Fruit fly (Drosophila melanogaster) whole organism, adult: ENCODE data around the gene CG17110.

Source experiments
- CG12768 ChIP-seq: fragments of 200-800 bp; sonication (Bioruptor generic); optimal IDR thresholded peaks from 2 replicates; lab custom pipeline; 2017; ENCODE audit warnings: missing biosample characterization, missing genetic modification characterization, mild to moderate bottlenecking, moderate library complexity, missing genetic modification reagents
- CG14711 ChIP-seq: fragments of 200-800 bp; sonication (Bioruptor generic); optimal IDR thresholded peaks from 2 replicates; lab custom pipeline; 2018; ENCODE audit warnings: missing biosample characterization, mild to moderate bottlenecking, missing genetic modification characterization, moderate library complexity
- CG1620 ChIP-seq: fragments of 200-800 bp; sonication (Bioruptor generic); optimal IDR thresholded peaks from 2 replicates; lab custom pipeline; 2016; ENCODE audit warnings: missing biosample characterization, missing genetic modification characterization
- CG33017 ChIP-seq: fragments of 200-800 bp; sonication (Bioruptor generic); optimal IDR thresholded peaks from 2 replicates; lab custom pipeline; 2018; ENCODE audit warnings: missing biosample characterization, mild to moderate bottlenecking, missing genetic modification characterization, moderate library complexity
- CG5204 ChIP-seq: fragments of 200-800 bp; sonication (Bioruptor generic); optimal IDR thresholded peaks from 2 replicates; lab custom pipeline; 2016; ENCODE audit warnings: missing biosample characterization, missing genetic modification characterization
- CG7101 ChIP-seq: fragments of 200-800 bp; sonication (Bioruptor generic); optimal IDR thresholded peaks from 2 replicates; lab custom pipeline; 2018; ENCODE audit warnings: missing biosample characterization, mild to moderate bottlenecking, missing genetic modification characterization, moderate library complexity
- Clk ChIP-seq: fragments of 200-800 bp; sonication (Bioruptor generic); optimal IDR thresholded peaks from 2 replicates; lab custom pipeline; 2017; ENCODE audit warnings: missing biosample characterization, missing genetic modification characterization
- Crg-1 ChIP-seq: fragments of 200-800 bp; sonication (Bioruptor generic); optimal IDR thresholded peaks from 2 replicates; lab custom pipeline; 2016; ENCODE audit warnings: missing biosample characterization, missing genetic modification characterization
- Hr96 ChIP-seq: fragments of 200-800 bp; sonication (Bioruptor generic); optimal IDR thresholded peaks from 2 replicates; lab custom pipeline; 2016; ENCODE audit warnings: missing biosample characterization, missing genetic modification characterization
- Mnt ChIP-seq: fragments of 200-800 bp; sonication (Bioruptor generic); optimal IDR thresholded peaks from 2 replicates; lab custom pipeline; 2016; ENCODE audit warnings: missing biosample characterization, mild to moderate bottlenecking, missing genetic modification characterization
- bab1 ChIP-seq: fragments of 200-800 bp; sonication (Bioruptor generic); optimal IDR thresholded peaks from 3 replicates; lab custom pipeline; 2019; ENCODE audit warnings: missing biosample characterization, mild to moderate bottlenecking, missing genetic modification characterization, moderate library complexity
- cic ChIP-seq: fragments of 200-800 bp; sonication (Bioruptor generic); optimal IDR thresholded peaks from 2 replicates; lab custom pipeline; 2017; ENCODE audit warnings: missing biosample characterization, mild to moderate bottlenecking, missing genetic modification characterization, moderate library complexity
- cnc ChIP-seq, 2 experiments: fragments of >200 bp; optimal IDR thresholded peaks; 2 replicates each; lab custom pipeline; 2017
- kay ChIP-seq: fragments of 200-800 bp; sonication (Bioruptor generic); peaks from one replicate; lab custom pipeline; 2016; ENCODE audit warnings: missing biosample characterization, missing genetic modification characterization, borderline replicate concordance
- ovo ChIP-seq: fragments of 200-800 bp; sonication (Bioruptor generic); optimal IDR thresholded peaks from 2 replicates; lab custom pipeline; 2016; ENCODE audit warnings: missing biosample characterization, missing genetic modification characterization
- pad ChIP-seq: fragments of 200-800 bp; sonication (Bioruptor generic); optimal IDR thresholded peaks from 3 replicates; lab custom pipeline; 2017; ENCODE audit warnings: missing biosample characterization, missing genetic modification characterization, mild to moderate bottlenecking, moderate library complexity, missing genetic modification reagents
- tj ChIP-seq: fragments of 200-800 bp; sonication (Bioruptor generic); optimal IDR thresholded peaks from 3 replicates; lab custom pipeline; 2017; ENCODE audit warnings: missing biosample characterization, mild to moderate bottlenecking, missing genetic modification characterization, moderate library complexity
- toe ChIP-seq: fragments of 200-800 bp; sonication (Bioruptor generic); optimal IDR thresholded peaks from 2 replicates; lab custom pipeline; 2016; ENCODE audit warnings: missing biosample characterization, missing genetic modification characterization

Gene CG17110

dm6 chr3R:23141113-23141512 is 49.6 kb downstream of the CG17110 start:
- TF ChIP-seq Mnt (GFP tag; lab: Kevin White, UChicago) (no peak), Hr96 (GFP tag; lab: Kevin White, UChicago) (no peak), toe (GFP tag; lab: Kevin White, UChicago) (no peak), CG33017 (no peak), CG7101 (no peak), CG5204 (GFP tag; lab: Kevin White, UChicago) (no peak), Crg-1 (GFP tag; lab: Kevin White, UChicago) (no peak), CG14711 (tag; lab: Kevin White, UChicago) (no peak), pad (GFP tag; lab: Kevin White, UChicago) (no peak), bab1 (no peak), Clk (no peak), kay (GFP tag; lab: Kevin White, UChicago) (no peak), CG1620 (GFP tag; lab: Kevin White, UChicago) (no peak)

- TF ChIP-seq CG33017 (no peak), cnc (optimal IDR thresholded peaks at IDR 0.05; lab: Kevin White, UChicago) (no peak), CG12768 (GFP tag; lab: Kevin White, UChicago) (no peak), Hr96 (GFP tag; lab: Kevin White, UChicago) (no peak), pad (GFP tag; lab: Kevin White, UChicago) (no peak), CG5204 (GFP tag; lab: Kevin White, UChicago) (no peak), bab1 (no peak), kay (GFP tag; lab: Kevin White, UChicago) (no peak)
Measured at dm6 chr3R:23141678-23142338, 50.3 kb downstream of the CG17110 start, which contains the start of gene hh. Gene hh (minus strand): TSS chr3R:23141906.

dm6 chr3R:23143440-23143839 is 51.9 kb downstream of the CG17110 start:
- no peak for TF ChIP-seq CG7101
- TF ChIP-seq CG5204 (GFP tag; lab: Kevin White, UChicago) = no peak
- TF ChIP-seq ovo (GFP tag; lab: Kevin White, UChicago) = no peak
- TF ChIP-seq pad (GFP tag; lab: Kevin White, UChicago) = no peak
- no peak for TF ChIP-seq CG12768 (GFP tag; lab: Kevin White, UChicago)
- no peak for TF ChIP-seq tj (GFP tag; lab: Kevin White, UChicago)
- TF ChIP-seq CG14711 (tag; lab: Kevin White, UChicago) = no peak
- TF ChIP-seq CG33017 = no peak
- TF ChIP-seq Mnt (GFP tag; lab: Kevin White, UChicago) = no peak
- TF ChIP-seq cnc (optimal IDR thresholded peaks at IDR 0.05; lab: Kevin White, UChicago) = no peak
- no peak for TF ChIP-seq toe (GFP tag; lab: Kevin White, UChicago)

dm6 chr3R:23144654-23145053 is 53.1 kb downstream of the CG17110 start:
- no peak for TF ChIP-seq tj (GFP tag; lab: Kevin White, UChicago)
- TF ChIP-seq CG12768 (GFP tag; lab: Kevin White, UChicago) = no peak
- no peak for TF ChIP-seq Hr96 (GFP tag; lab: Kevin White, UChicago)
- no peak for TF ChIP-seq Crg-1 (GFP tag; lab: Kevin White, UChicago)
- TF ChIP-seq cic (GFP tag; lab: Kevin White, UChicago) = no peak
- no peak for TF ChIP-seq pad (GFP tag; lab: Kevin White, UChicago)
- no peak for TF ChIP-seq CG14711 (tag; lab: Kevin White, UChicago)
- no peak for TF ChIP-seq bab1
- TF ChIP-seq Mnt (GFP tag; lab: Kevin White, UChicago) = no peak
- no peak for TF ChIP-seq cnc (optimal IDR thresholded peaks at IDR 0.05; lab: Kevin White, UChicago)
- TF ChIP-seq Clk = no peak
- TF ChIP-seq CG5204 (GFP tag; lab: Kevin White, UChicago) = no peak
